Worm (Caenorhabditis elegans) whole organism, L4/young adult: ENCODE data around the gene lgc-35.

Experiments
- W03F9.2 ChIP-seq: fragments of 150-350 bp; optimal IDR thresholded peaks from 2 replicates; lab custom pipeline; 2014; ENCODE audit warnings: missing biosample characterization, missing genetic modification characterization
- dao-5 ChIP-seq: sonication (generic microtip); optimal IDR thresholded peaks from 2 replicates; lab custom pipeline; 2016; ENCODE audit warnings: missing genotype, missing genetic modification characterization, moderate library complexity, missing compliant biosample characterization
- him-1 ChIP-seq: sonication (generic microtip); optimal IDR thresholded peaks from 2 replicates; lab custom pipeline; 2016; ENCODE audit warnings: missing genotype, missing genetic modification reagents, missing genetic modification characterization, missing compliant biosample characterization

- TF ChIP-seq W03F9.2 (no peak), dao-5 (tag; lab: Kevin White, UChicago) (no peak), him-1 (tag; lab: Kevin White, UChicago) (no peak)
These were observed 48.5 kb upstream of the lgc-35 start, which contains the start of gene F35C5.3 for ce11 chrII:12888471-12888870.
